Worm (Caenorhabditis elegans) whole organism, L3 larva: ENCODE data around the gene R160.4.

Source experiments
- lin-39 ChIP-seq: fragments of 150-350 bp; optimal IDR thresholded peaks from 2 replicates; lab custom pipeline; 2018; ENCODE audit warnings: missing biosample characterization, missing genetic modification reagents, missing genetic modification characterization
- mml-1 ChIP-seq: fragments of 150-350 bp; sonication (generic microtip); optimal IDR thresholded peaks from 3 replicates; lab custom pipeline; 2014; ENCODE audit warnings: missing biosample characterization, missing genetic modification characterization
- unc-62 ChIP-seq: fragments of 150-350 bp; sonication (generic microtip); optimal IDR thresholded peaks from 4 replicates; lab custom pipeline; 2014; ENCODE audit warnings: missing biosample characterization, missing genetic modification reagents, missing genetic modification characterization
- ztf-11 ChIP-seq: fragments of 150-350 bp; optimal IDR thresholded peaks from 2 replicates; lab custom pipeline; 2014; ENCODE audit warnings: missing biosample characterization, missing genetic modification characterization

DNA sequence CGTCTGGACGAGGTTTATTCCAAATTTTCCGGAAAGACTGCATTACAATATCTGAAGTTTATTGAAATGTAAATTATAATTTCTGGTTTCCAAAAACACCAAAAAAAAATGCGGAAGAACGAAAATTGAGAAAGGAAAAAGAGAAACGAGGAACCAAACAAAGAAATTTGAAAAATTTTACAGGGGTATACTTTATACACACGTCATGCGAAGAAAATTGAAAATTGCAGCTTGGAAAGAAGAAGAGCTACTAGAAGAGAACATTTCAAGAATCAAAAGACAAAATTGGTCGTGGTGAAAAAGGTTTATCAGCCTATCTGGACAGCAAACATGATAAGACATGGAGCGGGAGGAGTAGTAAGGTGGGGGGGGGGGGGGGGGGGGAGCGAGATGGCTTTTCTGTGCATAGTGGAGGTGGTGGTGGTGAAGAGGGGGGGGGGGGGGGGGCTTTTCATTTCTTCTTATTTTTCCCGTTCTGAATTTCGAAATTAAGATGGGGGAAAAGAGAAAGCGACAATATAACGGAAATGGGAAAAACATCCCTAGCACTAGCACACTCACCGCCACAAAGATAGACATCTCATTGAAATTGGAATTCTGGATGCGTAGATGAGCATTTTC lies 14.7 kb upstream of the R160.4 start, which contains the start of gene lst-2:
- TF ChIP-seq lin-39 (tag; lab: Kevin White, UChicago) (no peak), ztf-11 (tag; lab: Kevin White, UChicago) (no peak), unc-62 (GFP tag; lab: Kevin White, UChicago) (no peak), mml-1 (tag; lab: Kevin White, UChicago) (no peak)
